Fruit fly (Drosophila melanogaster): ENCODE measurements around the gene CG6638.

Gene CG6638

dm6 chr3L:8600752-8601433 lies 25.0 kb upstream of the CG6638 start, which contains the start of the genes Nelf-E and RpL14 (continued):
- TF ChIP-seq bowl (GFP tag; IDR thresholded peaks at IDR 0.05) (peak; percentile 87), CG4328 (GFP tag; optimal IDR thresholded peaks at IDR 0.05) (peak; percentile 96), CG14860 (GFP tag; IDR thresholded peaks at IDR 0.05; ENCODE audit: partially characterized antibody) (0 out of 3 replicates have a peak, but pooled peaks have one; percentile 20), Dip3 (GFP tag; optimal IDR thresholded peaks at IDR 0.05) (peak; percentile 93), zf30C (GFP tag; optimal IDR thresholded peaks at IDR 0.05) (peak; percentile 34), Hr3 (GFP tag; optimal IDR thresholded peaks at IDR 0.05) (peak; percentile 85), CG12299 (tag; optimal IDR thresholded peaks at IDR 0.05) (peak; percentile 90), tll (GFP tag; optimal IDR thresholded peaks at IDR 0.05) (peak in 1 of 2 experiments; percentile 64), CG3163 (GFP tag; optimal IDR thresholded peaks at IDR 0.05) (peak; percentile 91), crc (GFP tag; optimal IDR thresholded peaks at IDR 0.05) (peak; percentile 93), CG12071 (GFP tag; optimal IDR thresholded peaks at IDR 0.05) (peak; percentile 97), CG2129 (GFP tag; IDR thresholded peaks at IDR 0.05; ENCODE audit: partially characterized antibody) (no peak), slou (GFP tag; optimal IDR thresholded peaks at IDR 0.05) (peak; percentile 91), CG3407 (GFP tag; optimal IDR thresholded peaks at IDR 0.05) (peak; percentile 94), bcd (GFP tag; optimal IDR thresholded peaks at IDR 0.05) (peak; percentile 97), Lhr (GFP tag; optimal IDR thresholded peaks at IDR 0.05) (peak; percentile 96), gsb-n (tag; optimal IDR thresholded peaks at IDR 0.05) (peak; percentile 96), trem (tag; optimal IDR thresholded peaks at IDR 0.05) (peak; percentile 95), Mrtf (GFP tag; IDR thresholded peaks at IDR 0.05) (peak; percentile 79), CG10209 (GFP tag; optimal IDR thresholded peaks at IDR 0.05) (peak; percentile 96), br (optimal IDR thresholded peaks at IDR 0.05) (no peak), CG10462 (GFP tag; optimal IDR thresholded peaks at IDR 0.05) (peak; percentile 77), toy (GFP tag; IDR thresholded peaks at IDR 0.05) (peak; percentile 80; the same call in 1 of the 2 replicates), seq (GFP tag; IDR thresholded peaks at IDR 0.05) (peak; percentile 88), Xrp1 (GFP tag; IDR thresholded peaks at IDR 0.05) (peak; percentile 82), peb (GFP tag; IDR thresholded peaks at IDR 0.05) (peak; percentile 76; the same call in 1 of the 2 replicates), abd-A (tag; optimal IDR thresholded peaks at IDR 0.05) (no peak), hbn (GFP tag; IDR thresholded peaks at IDR 0.05; ENCODE audit: partially characterized antibody) (no peak), NFAT (GFP tag; IDR thresholded peaks at IDR 0.05) (peak; percentile 97), CG2199 (GFP tag; IDR thresholded peaks at IDR 0.05) (peak; percentile 95), gcm2 (GFP tag; optimal IDR thresholded peaks at IDR 0.05) (peak; percentile 93), ATbp (GFP tag; optimal IDR thresholded peaks at IDR 0.05) (peak; percentile 94), ase (GFP tag; IDR thresholded peaks at IDR 0.05) (peak; percentile 89), Chrac-16 (GFP tag; optimal IDR thresholded peaks at IDR 0.05) (peak; percentile 80), Dll (GFP tag; IDR thresholded peaks at IDR 0.05; ENCODE audit: partially characterized antibody) (peak; percentile 42; the same call in 1 of the 4 replicates), HLH4C (GFP tag; IDR thresholded peaks at IDR 0.05; ENCODE audit: partially characterized antibody) (peak; percentile 65), CG18262 (tag; optimal IDR thresholded peaks at IDR 0.05) (peak; percentile 84), knrl (GFP tag; IDR thresholded peaks at IDR 0.05; ENCODE audit: partially characterized antibody) (peak; percentile 59; the same call in 2 of the 3 replicates), Jarid2 (GFP tag; optimal IDR thresholded peaks at IDR 0.05) (peak; percentile 90), unpg (GFP tag; optimal IDR thresholded peaks at IDR 0.05) (peak; percentile 93)
